Worm (Caenorhabditis elegans): ENCODE data around the gene pkc-2.

DNA sequence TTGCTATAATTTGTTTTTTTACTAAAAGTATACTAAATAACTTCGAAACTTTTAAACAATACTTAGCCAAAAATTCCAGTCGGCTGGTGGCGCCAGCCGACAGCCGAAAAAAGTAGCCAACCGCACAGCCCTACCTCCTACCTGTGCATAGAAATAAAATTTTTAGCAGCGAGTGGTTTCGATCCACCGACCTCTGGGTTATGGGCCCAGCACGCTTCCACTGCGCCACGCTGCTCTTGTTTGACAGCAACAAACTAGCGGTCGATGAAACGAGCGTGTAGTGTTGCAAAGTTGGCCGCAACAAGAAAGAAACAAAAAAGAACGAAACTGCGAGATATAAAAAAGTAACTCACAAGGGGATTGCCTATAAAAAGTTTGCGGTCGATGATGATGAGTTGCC lies 8.4 kb downstream of the pkc-2 start:
- TF ChIP-seq mdl-1 (tag; optimal IDR thresholded peaks at IDR 0.05) (peak in 1 of 2 experiments; percentile 53), egl-27 (tag; optimal IDR thresholded peaks at IDR 0.05) (no peak)
